Fruit fly (Drosophila melanogaster) Kc167 (cell line): ENCODE measurements around the gene Nmdar1.

Source experiments
- Myc ChIP-seq: fragments of >200 bp; optimal IDR thresholded peaks from 2 replicates; lab custom pipeline; 2017; ENCODE audit warnings: missing external identifiers
- Sin3A ChIP-seq: fragments of >200 bp; optimal IDR thresholded peaks from 2 replicates; lab custom pipeline; 2018; ENCODE audit warnings: missing external identifiers
- h ChIP-seq: fragments of >200 bp; optimal IDR thresholded peaks from 3 replicates; lab custom pipeline; 2018; ENCODE audit warnings: missing external identifiers
- insv ChIP-seq: fragments of >200 bp; optimal IDR thresholded peaks from 3 replicates; lab custom pipeline; 2018; ENCODE audit warnings: missing external identifiers
- psq ChIP-seq: fragments of >200 bp; optimal IDR thresholded peaks from 2 replicates; lab custom pipeline; 2017; ENCODE audit warnings: missing external identifiers
- ttk ChIP-seq: sonication (Bioruptor generic); optimal IDR thresholded peaks from 2 replicates; lab custom pipeline; 2017; ENCODE audit warnings: missing external identifiers

Nmdar1 gene

DNA sequence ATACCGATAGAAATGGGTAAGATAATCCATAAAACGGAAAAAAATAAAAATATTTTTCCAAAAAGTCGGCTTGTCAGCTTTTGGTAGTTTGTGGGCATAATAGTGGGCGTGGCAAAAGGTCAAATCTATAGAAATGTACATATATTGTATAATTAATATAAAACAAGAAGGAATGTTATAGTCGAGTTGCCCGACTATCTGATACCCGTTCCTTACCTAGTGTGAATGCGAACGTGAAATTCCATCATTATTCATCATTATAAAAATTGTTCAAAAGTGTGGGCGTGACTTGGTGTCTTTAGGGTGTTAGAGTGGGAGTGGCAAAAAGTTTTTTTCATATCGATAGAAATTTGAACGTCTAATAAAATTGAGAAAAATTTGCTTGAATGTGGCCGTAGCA, 28.5 kb upstream of the Nmdar1 start:
- no peak for TF ChIP-seq psq (lab: Kevin White, UChicago)
- TF ChIP-seq insv, result no peak
- no peak for TF ChIP-seq ttk (lab: Kevin White, UChicago)
- no peak for TF ChIP-seq h (lab: Kevin White, UChicago)
- no peak for TF ChIP-seq Sin3A (lab: Kevin White, UChicago)
- TF ChIP-seq Myc, result no peak

dm6 chr3R:5551068-5551467, 27.9 kb upstream of the Nmdar1 start, which contains the start of gene mia:
Gene mia, minus strand, starts transcription at chr3R:5551168.
- no peak for TF ChIP-seq Myc
- no peak for TF ChIP-seq insv
- no peak for TF ChIP-seq psq (lab: Kevin White, UChicago)
- no peak for TF ChIP-seq Sin3A (lab: Kevin White, UChicago)
- no peak for TF ChIP-seq ttk (lab: Kevin White, UChicago)
- no peak for TF ChIP-seq h (lab: Kevin White, UChicago)

- TF ChIP-seq h (lab: Kevin White, UChicago) (no peak), ttk (lab: Kevin White, UChicago) (no peak), psq (lab: Kevin White, UChicago) (no peak), insv (no peak), Myc (no peak), Sin3A (lab: Kevin White, UChicago) (no peak)
Measured at dm6 chr3R:5550452-5550851, 27.3 kb upstream of the Nmdar1 start.

DNA sequence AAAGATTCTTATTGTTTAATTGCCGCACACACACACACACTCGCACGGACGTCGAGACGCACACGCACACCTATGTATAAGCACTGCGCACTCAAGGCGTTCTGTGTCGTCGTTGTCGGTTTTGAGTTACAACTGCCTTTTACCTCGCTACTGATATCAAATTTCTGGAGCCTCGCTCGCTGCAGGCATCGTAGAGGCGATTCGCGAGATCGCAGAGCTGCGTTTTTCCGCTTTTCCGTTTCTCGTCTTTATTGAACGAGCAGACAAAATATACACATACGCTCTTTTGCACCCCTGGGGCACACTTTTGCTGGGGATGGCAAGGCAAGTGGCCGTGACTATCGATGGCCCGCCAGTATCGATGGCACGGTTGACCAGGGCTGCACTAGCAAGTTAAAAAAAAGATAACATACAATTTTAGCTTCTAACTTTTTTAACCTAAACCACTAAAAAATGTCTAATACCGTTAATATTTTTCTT, 24.4 kb upstream of the Nmdar1 start, which contains the start of gene CG2519:
TSS of gene CG2519 (minus strand) at position 312 of the 480 bp plus-strand sequence.
- TF ChIP-seq h (lab: Kevin White, UChicago) (no peak), ttk (lab: Kevin White, UChicago) (no peak), insv (no peak), Myc (no peak), psq (lab: Kevin White, UChicago) (no peak), Sin3A (lab: Kevin White, UChicago) (no peak)

DNA sequence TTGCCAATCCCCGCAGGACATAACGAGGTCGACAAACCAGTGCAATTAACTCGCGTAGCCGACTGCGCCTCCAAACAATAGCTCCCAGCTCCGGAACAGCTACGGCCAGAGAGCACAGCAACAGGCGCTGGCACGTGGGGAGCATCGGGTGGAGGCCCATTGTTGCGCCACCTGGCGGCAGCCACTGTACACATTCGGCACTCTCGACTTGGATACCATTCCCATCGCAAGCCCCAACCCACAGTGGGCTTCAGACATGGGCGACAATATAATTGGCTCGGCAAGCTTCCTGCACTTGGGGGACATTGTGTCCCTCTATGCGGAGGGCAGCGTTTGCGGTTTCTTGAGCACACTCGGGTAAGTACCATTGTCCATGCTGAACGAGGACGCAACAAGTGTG, 4.4 kb upstream of the Nmdar1 start:
- TF ChIP-seq psq (lab: Kevin White, UChicago) (no peak), ttk (lab: Kevin White, UChicago) (no peak), insv (no peak), Myc (no peak), Sin3A (lab: Kevin White, UChicago) (no peak), h (lab: Kevin White, UChicago) (no peak)

DNA sequence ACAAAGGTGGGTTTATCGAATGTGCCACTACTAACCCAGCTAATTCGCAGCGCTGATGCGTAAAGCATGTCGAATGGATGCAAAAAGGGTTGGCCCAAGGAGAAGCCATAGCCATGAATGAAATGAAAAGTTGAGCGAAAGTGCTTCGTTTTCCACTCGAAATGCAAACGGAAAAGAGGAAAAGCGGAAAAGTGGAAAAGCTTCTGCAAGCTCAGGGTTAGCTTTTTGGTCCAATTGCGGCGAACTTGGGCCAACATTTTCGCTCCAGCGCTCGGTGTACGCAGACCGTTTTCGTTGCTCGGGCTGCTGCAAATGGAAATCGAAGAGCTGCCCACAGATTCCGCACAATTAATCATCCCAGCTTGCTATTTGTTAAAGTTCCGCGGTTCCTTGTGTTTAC, 1.7 kb upstream of the Nmdar1 start:
- TF ChIP-seq psq (lab: Kevin White, UChicago), result no peak
- no peak for TF ChIP-seq insv
- no peak for TF ChIP-seq Sin3A (lab: Kevin White, UChicago)
- no peak for TF ChIP-seq h (lab: Kevin White, UChicago)
- no peak for TF ChIP-seq ttk (lab: Kevin White, UChicago)
- TF ChIP-seq Myc, result no peak

dm6 chr3R:5520566-5520965, 2.6 kb downstream of the Nmdar1 start:
- TF ChIP-seq Sin3A (lab: Kevin White, UChicago) (no peak), psq (lab: Kevin White, UChicago) (no peak), Myc (no peak), h (lab: Kevin White, UChicago) (no peak), ttk (lab: Kevin White, UChicago) (no peak), insv (no peak)

DNA sequence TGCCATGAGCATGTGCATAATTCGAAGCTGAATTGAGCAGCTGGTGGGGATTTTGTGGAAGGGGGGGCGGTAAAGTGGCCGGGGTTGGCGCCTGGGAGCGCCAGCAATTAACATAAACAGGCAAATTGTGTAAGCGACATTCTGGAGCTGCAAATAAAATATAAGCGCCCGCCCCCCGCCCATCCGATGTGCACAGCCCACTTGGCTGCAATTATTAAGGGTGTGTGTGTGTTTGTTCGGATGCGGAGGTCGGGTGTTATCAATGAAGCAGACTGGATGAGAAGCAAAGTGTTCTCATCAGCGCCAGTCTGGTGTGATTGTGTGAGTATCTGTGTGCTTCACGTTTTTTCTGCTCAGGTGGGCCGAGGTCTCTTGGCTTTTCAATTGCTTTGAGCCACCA, 3.3 kb downstream of the Nmdar1 start:
- TF ChIP-seq Myc (no peak), insv (no peak), Sin3A (lab: Kevin White, UChicago) (no peak), h (lab: Kevin White, UChicago) (no peak), psq (lab: Kevin White, UChicago) (no peak)

- TF ChIP-seq insv, result no peak
- no peak for TF ChIP-seq psq (lab: Kevin White, UChicago)
- no peak for TF ChIP-seq Myc
- no peak for TF ChIP-seq Sin3A (lab: Kevin White, UChicago)
- no peak for TF ChIP-seq h (lab: Kevin White, UChicago)
- no peak for TF ChIP-seq ttk (lab: Kevin White, UChicago)
Measured at dm6 chr3R:5518627-5519026, 4.5 kb downstream of the Nmdar1 start.

DNA sequence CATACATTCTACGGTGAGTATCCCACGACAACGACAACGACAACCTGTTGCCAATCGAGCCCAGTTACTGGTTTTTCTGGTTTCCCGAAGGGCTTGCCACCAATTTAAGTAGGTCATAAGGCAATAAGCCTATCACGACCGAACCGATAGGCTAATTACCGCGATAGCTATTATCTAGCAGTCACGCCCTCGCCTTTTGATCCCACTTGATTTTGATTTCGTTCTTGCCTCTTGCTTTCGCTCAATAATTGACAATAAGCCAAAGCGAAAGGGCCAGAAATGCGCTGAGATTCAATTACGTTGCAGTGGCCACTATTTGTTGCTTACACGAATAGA, 5.3 kb downstream of the Nmdar1 start:
- TF ChIP-seq insv (no peak), psq (lab: Kevin White, UChicago) (no peak), h (lab: Kevin White, UChicago) (no peak), Sin3A (lab: Kevin White, UChicago) (no peak), Myc (no peak), ttk (lab: Kevin White, UChicago) (no peak)

dm6 chr3R:5517002-5517875, 5.9 kb downstream of the Nmdar1 start, which contains the start of gene Itpr:
Gene Itpr, plus strand, starts transcription at chr3R:5517117.
- TF ChIP-seq Sin3A (lab: Kevin White, UChicago) (no peak), h (lab: Kevin White, UChicago) (no peak), psq (lab: Kevin White, UChicago) (no peak), ttk (lab: Kevin White, UChicago) (no peak), insv (no peak), Myc (no peak)

DNA sequence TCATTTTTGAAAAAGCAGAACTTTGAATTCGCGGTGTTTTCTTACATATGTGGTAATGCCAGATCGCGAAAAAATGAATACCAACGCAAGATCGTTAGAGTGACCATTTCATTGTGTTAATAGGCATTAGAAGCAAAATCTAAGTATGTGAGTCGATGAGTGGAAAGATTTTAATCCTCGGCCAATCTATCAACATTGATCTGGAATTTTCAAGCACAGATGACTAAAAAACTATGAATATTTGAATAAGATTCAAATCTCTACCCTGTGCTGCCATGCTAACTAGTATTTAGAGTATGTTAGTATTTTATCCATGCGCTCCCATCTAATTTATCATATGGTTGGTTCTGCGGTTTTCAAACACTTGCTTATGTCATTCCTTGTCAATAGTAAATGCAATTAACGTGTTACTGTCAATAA, 6.5 kb downstream of the Nmdar1 start:
- TF ChIP-seq ttk (lab: Kevin White, UChicago) (no peak), psq (lab: Kevin White, UChicago) (no peak), insv (no peak), h (lab: Kevin White, UChicago) (no peak), Myc (no peak), Sin3A (lab: Kevin White, UChicago) (no peak)
